Worm (Caenorhabditis elegans): ENCODE data around the gene tag-314.

ce11 chrV:10441135-10442024, 12.9 kb upstream of the tag-314 start, which contains the start of gene pap-1:
- TF ChIP-seq skn-1 (tag; optimal IDR thresholded peaks at IDR 0.05) (no peak), ama-1 (optimal IDR thresholded peaks at IDR 0.05) (no peak), egl-27 (tag; optimal IDR thresholded peaks at IDR 0.05) (no peak), nhr-76 (tag; optimal IDR thresholded peaks at IDR 0.05) (no peak), nhr-43 (tag; optimal IDR thresholded peaks at IDR 0.05; ENCODE audit: poor library complexity, severe bottlenecking) (peak; percentile 15), nhr-11 (tag; optimal IDR thresholded peaks at IDR 0.05) (no peak), zag-1 (tag; optimal IDR thresholded peaks at IDR 0.05) (no peak), ZK546.5 (tag; optimal IDR thresholded peaks at IDR 0.05) (no peak), ceh-82 (tag; optimal IDR thresholded peaks at IDR 0.05) (no peak), elt-2 (tag; optimal IDR thresholded peaks at IDR 0.05) (peak; percentile 21), jun-1 (tag; optimal IDR thresholded peaks at IDR 0.05) (no peak), lin-15B (tag; optimal IDR thresholded peaks at IDR 0.05) (peak; percentile 1), aly-2 (tag; optimal IDR thresholded peaks at IDR 0.05) (no peak), fos-1 (tag; optimal IDR thresholded peaks at IDR 0.05) (no peak)
